Fruit fly (Drosophila melanogaster): ENCODE data around the gene sim.

The sim gene

dm6 chr3R:13018284-13018900 is 39.2 kb upstream of the sim start (continued):
- TF ChIP-seq CG4282 (GFP tag; optimal IDR thresholded peaks at IDR 0.05) (no peak), peb (GFP tag; IDR thresholded peaks at IDR 0.05) (no peak), CG10959 (GFP tag; IDR thresholded peaks at IDR 0.05) (no peak), vvl (GFP tag; IDR thresholded peaks at IDR 0.05) (no peak), CG11085 (GFP tag; IDR thresholded peaks at IDR 0.05) (no peak), knrl (GFP tag; IDR thresholded peaks at IDR 0.05; ENCODE audit: partially characterized antibody) (no peak), CG4617 (GFP tag; optimal IDR thresholded peaks at IDR 0.05; ENCODE audit: borderline replicate concordance) (no peak), CG6175 (GFP tag; IDR thresholded peaks at IDR 0.05) (peak; percentile 67; the same call in 2 of the 3 replicates), yki (optimal IDR thresholded peaks at IDR 0.05) (no peak), Pdp1 (GFP tag; optimal IDR thresholded peaks at IDR 0.05) (peak in 1 of 2 experiments; percentile 74), Dll (GFP tag; IDR thresholded peaks at IDR 0.05; ENCODE audit: partially characterized antibody) (no peak), kay (GFP tag; optimal IDR thresholded peaks at IDR 0.05) (no peak), CG7839 (tag; optimal IDR thresholded peaks at IDR 0.05) (no peak), nerfin-2 (GFP tag; IDR thresholded peaks at IDR 0.05; ENCODE audit: partially characterized antibody) (no peak), bowl (GFP tag; IDR thresholded peaks at IDR 0.05) (no peak), CG12071 (GFP tag; optimal IDR thresholded peaks at IDR 0.05) (no peak), CG8359 (GFP tag; optimal IDR thresholded peaks at IDR 0.05; ENCODE audit: borderline replicate concordance) (no peak), sd (tag; optimal IDR thresholded peaks at IDR 0.05) (no peak), CG7372 (GFP tag; IDR thresholded peaks at IDR 0.05) (no peak), bbx (GFP tag; IDR thresholded peaks at IDR 0.05; ENCODE audit: partially characterized antibody) (no peak), CG9609 (GFP tag; optimal IDR thresholded peaks at IDR 0.05) (no peak), exex (tag; optimal IDR thresholded peaks at IDR 0.05) (peak; percentile 90), CG2889 (GFP tag; IDR thresholded peaks at IDR 0.05) (no peak), bsh (GFP tag; optimal IDR thresholded peaks at IDR 0.05) (no peak), chm (GFP tag; IDR thresholded peaks at IDR 0.05) (no peak), CG17802 (tag; optimal IDR thresholded peaks at IDR 0.05) (no peak), CG10366 (GFP tag; IDR thresholded peaks at IDR 0.05) (no peak), mld (GFP tag; IDR thresholded peaks at IDR 0.05; ENCODE audit: partially characterized antibody) (no peak), Hr51 (GFP tag; optimal IDR thresholded peaks at IDR 0.05) (no peak), emc (GFP tag; optimal IDR thresholded peaks at IDR 0.05) (no peak), vfl (GFP tag; optimal IDR thresholded peaks at IDR 0.05) (no peak), seq (GFP tag; IDR thresholded peaks at IDR 0.05) (no peak), NK7.1 (GFP tag; optimal IDR thresholded peaks at IDR 0.05) (no peak), mam (GFP tag; optimal IDR thresholded peaks at IDR 0.05) (no peak), CG11723 (GFP tag; optimal IDR thresholded peaks at IDR 0.05) (no peak), CG4328 (GFP tag; optimal IDR thresholded peaks at IDR 0.05) (no peak), CG14050 (GFP tag; IDR thresholded peaks at IDR 0.05) (no peak), CG4730 (GFP tag; IDR thresholded peaks at IDR 0.05) (no peak), wek (GFP tag; optimal IDR thresholded peaks at IDR 0.05) (no peak), CG8290 (GFP tag; optimal IDR thresholded peaks at IDR 0.05) (no peak), CG8290 (tag; optimal IDR thresholded peaks at IDR 0.05) (no peak), CG6854 (GFP tag; optimal IDR thresholded peaks at IDR 0.05) (no peak), twi (tag; optimal IDR thresholded peaks at IDR 0.05) (no peak), CG13424 (tag; optimal IDR thresholded peaks at IDR 0.05) (no peak), Dbx (GFP tag; IDR thresholded peaks at IDR 0.05) (0 out of 3 replicates have a peak, but pooled peaks have one; percentile 43), cato (GFP tag; optimal IDR thresholded peaks at IDR 0.05; ENCODE audit: borderline replicate concordance) (no peak), CG11696 (GFP tag; IDR thresholded peaks at IDR 0.05) (no peak), Ravus (GFP tag; IDR thresholded peaks at IDR 0.05) (no peak), lilli (GFP tag; optimal IDR thresholded peaks at IDR 0.05) (no peak), hkb (optimal IDR thresholded peaks at IDR 0.05) (no peak), hkb (GFP tag; IDR thresholded peaks at IDR 0.05) (0 out of 2 replicates have a peak, but pooled peaks have one; percentile 24)

All from whole organism, embryonic.